Worm (Caenorhabditis elegans): Measurements from ENCODE around the gene C06H5.13.

ce11 chrV:17891317-17891716, 6.2 kb downstream of the C06H5.13 start:
- TF ChIP-seq flt-1 (GFP tag; IDR thresholded peaks at IDR 0.05): no peak
- TF ChIP-seq ets-7 (tag; optimal IDR thresholded peaks at IDR 0.05): no peak
- TF ChIP-seq hmg-4 (GFP tag; optimal IDR thresholded peaks at IDR 0.05): no peak
- TF ChIP-seq ama-1 (optimal IDR thresholded peaks at IDR 0.05): no peak
- no peak for TF ChIP-seq tbx-37 (GFP tag; conservative IDR thresholded peaks at IDR 0.05)
- no peak for TF ChIP-seq sea-1 (GFP tag; conservative IDR thresholded peaks at IDR 0.05)
- no peak for TF ChIP-seq pes-1 (GFP tag; IDR thresholded peaks at IDR 0.05)
- TF ChIP-seq ceh-13 (GFP tag; optimal IDR thresholded peaks at IDR 0.05): no peak
- no peak for TF ChIP-seq hmbx-1 (tag; optimal IDR thresholded peaks at IDR 0.05)
- TF ChIP-seq aly-1 (tag; optimal IDR thresholded peaks at IDR 0.05): no peak
